Fruit fly (Drosophila melanogaster) whole organism, embryonic: ENCODE results near the gene qtc.
A peak's percentile ranks its signal among the peaks of the same experiment; 100 is the strongest.

Experiments
- Ada2b ChIP-seq: fragments of 200-800 bp; sonication (Bioruptor generic); IDR thresholded peaks from 2 replicates; pipeline ENCODE4 v1.3.6; 2022; ENCODE audit warnings: missing biosample characterization, missing genetic modification characterization
- BEAF-32 ChIP-seq: fragments of 200-800 bp; sonication (Bioruptor generic); optimal IDR thresholded peaks from 3 replicates; lab custom pipeline; 2017; ENCODE audit warnings: missing biosample characterization, missing genetic modification characterization, mild to moderate bottlenecking, moderate library complexity, missing genetic modification reagents
- Bgb ChIP-seq: fragments of 200-800 bp; sonication (Bioruptor generic); IDR thresholded peaks from 2 replicates; pipeline ENCODE4 v1.3.6; 2022; ENCODE audit warnings: missing biosample characterization, missing genetic modification characterization; ENCODE audit not compliant: partially characterized antibody
- CG13287 ChIP-seq: fragments of 200-800 bp; sonication (Bioruptor generic); IDR thresholded peaks from 2 replicates; pipeline ENCODE4 v1.3.6; 2022; ENCODE audit warnings: missing biosample characterization, missing genetic modification characterization; ENCODE audit not compliant: partially characterized antibody
- CG15514 ChIP-seq: fragments of 200-800 bp; sonication (Bioruptor generic); optimal IDR thresholded peaks from 3 replicates; lab custom pipeline; 2017; ENCODE audit warnings: missing biosample characterization, missing genetic modification characterization, mild to moderate bottlenecking, moderate library complexity, missing genetic modification reagents
- CG17568 ChIP-seq: fragments of 200-800 bp; sonication (Bioruptor generic); optimal IDR thresholded peaks from 2 replicates; lab custom pipeline; 2018; ENCODE audit warnings: missing biosample characterization, mild to moderate bottlenecking, missing genetic modification characterization, moderate library complexity
- CG17829 ChIP-seq: fragments of 200-800 bp; optimal IDR thresholded peaks from 2 replicates; lab custom pipeline; 2019; ENCODE audit warnings: missing biosample characterization, mild to moderate bottlenecking, missing genetic modification characterization, moderate library complexity
- CG1832 ChIP-seq: fragments of 200-800 bp; sonication (Bioruptor generic); optimal IDR thresholded peaks from 2 replicates; lab custom pipeline; 2017; ENCODE audit warnings: missing biosample characterization, mild to moderate bottlenecking, missing genetic modification characterization, inconsistent platforms
- CG2889 ChIP-seq: fragments of 200-800 bp; sonication (Bioruptor generic); IDR thresholded peaks from 3 replicates; pipeline ENCODE4 v1.3.6; 2022; ENCODE audit warnings: missing biosample characterization, missing genetic modification characterization
- CG3065 ChIP-seq: fragments of 200-800 bp; sonication (Bioruptor generic); optimal IDR thresholded peaks from 2 replicates; lab custom pipeline; 2016; ENCODE audit warnings: missing biosample characterization, missing genetic modification characterization
- CG34224 ChIP-seq: fragments of 200-800 bp; sonication (Bioruptor generic); IDR thresholded peaks from 3 replicates; pipeline ENCODE4 v1.3.6; 2022; ENCODE audit warnings: missing biosample characterization, missing genetic modification characterization; ENCODE audit not compliant: partially characterized antibody
- CG7928 ChIP-seq: fragments of 200-800 bp; sonication (Bioruptor generic); optimal IDR thresholded peaks from 2 replicates; lab custom pipeline; 2017; ENCODE audit warnings: missing biosample characterization, mild to moderate bottlenecking, missing genetic modification characterization
- CG8765 ChIP-seq: fragments of 200-800 bp; sonication (Bioruptor generic); IDR thresholded peaks from 2 replicates; pipeline ENCODE4 v1.3.6; 2022; ENCODE audit warnings: missing biosample characterization, missing genetic modification characterization
- Dll ChIP-seq: fragments of 200-800 bp; sonication (Bioruptor generic); IDR thresholded peaks from 4 replicates; pipeline ENCODE4 v1.3.6; 2022; ENCODE audit warnings: missing biosample characterization, missing genetic modification characterization; ENCODE audit not compliant: partially characterized antibody
- Doc3 ChIP-seq: fragments of 200-800 bp; sonication (Bioruptor generic); IDR thresholded peaks from 3 replicates; pipeline ENCODE4 v1.3.6; 2022; ENCODE audit warnings: missing biosample characterization, missing genetic modification characterization; ENCODE audit not compliant: partially characterized antibody
- Dp ChIP-seq: fragments of 200-800 bp; sonication (Bioruptor generic); optimal IDR thresholded peaks from 2 replicates; lab custom pipeline; 2018; ENCODE audit warnings: missing biosample characterization, mild to moderate bottlenecking, missing genetic modification characterization, moderate library complexity
- E2f2 ChIP-seq: fragments of 200-800 bp; sonication (Bioruptor generic); IDR thresholded peaks from 2 replicates; pipeline ENCODE4 v1.3.6; 2022; ENCODE audit warnings: missing biosample characterization, missing genetic modification characterization
- HLH4C ChIP-seq: fragments of 200-800 bp; sonication (Bioruptor generic); IDR thresholded peaks from 3 replicates; pipeline ENCODE4 v1.3.6; 2022; ENCODE audit warnings: missing biosample characterization, missing genetic modification characterization; ENCODE audit not compliant: partially characterized antibody
- MBD-R2 ChIP-seq: fragments of 200-800 bp; sonication (Bioruptor generic); IDR thresholded peaks from 2 replicates; pipeline ENCODE4 v1.3.6; 2022; ENCODE audit warnings: missing biosample characterization, missing genetic modification characterization
- Med ChIP-seq: fragments of 200-800 bp; sonication (Bioruptor generic); peaks from one replicate; lab custom pipeline; 2016; ENCODE audit warnings: missing biosample characterization, missing genetic modification characterization, mild to moderate bottlenecking, inconsistent platforms, moderate library complexity
- Scr ChIP-seq: fragments of 200-800 bp; sonication (Bioruptor generic); IDR thresholded peaks from 2 replicates; pipeline ENCODE4 v1.3.6; 2022; ENCODE audit warnings: missing biosample characterization, missing genetic modification characterization; ENCODE audit not compliant: partially characterized antibody
- amos ChIP-seq: fragments of 200-800 bp; sonication (Bioruptor generic); IDR thresholded peaks from 2 replicates; pipeline ENCODE4 v1.3.6; 2022; ENCODE audit warnings: missing biosample characterization, missing genetic modification characterization; ENCODE audit not compliant: partially characterized antibody
- bbx ChIP-seq: fragments of 200-800 bp; sonication (Bioruptor generic); IDR thresholded peaks from 2 replicates; pipeline ENCODE4 v1.3.6; 2022; ENCODE audit warnings: missing biosample characterization, missing genetic modification characterization; ENCODE audit not compliant: partially characterized antibody
- ems ChIP-seq: fragments of 200-800 bp; sonication (Bioruptor generic); optimal IDR thresholded peaks from 3 replicates; lab custom pipeline; 2016; ENCODE audit warnings: missing biosample characterization, missing genetic modification characterization
- en ChIP-seq: fragments of 200-800 bp; sonication (Bioruptor generic); optimal IDR thresholded peaks from 2 replicates; lab custom pipeline; 2016; ENCODE audit warnings: missing biosample characterization, missing genetic modification characterization
- gfzf ChIP-seq: fragments of 200-800 bp; sonication (Bioruptor generic); optimal IDR thresholded peaks from 2 replicates; lab custom pipeline; 2016; ENCODE audit warnings: missing biosample characterization, mild to moderate bottlenecking, missing genetic modification characterization, moderate library complexity
- hbn ChIP-seq: fragments of 200-800 bp; sonication (Bioruptor generic); IDR thresholded peaks from 2 replicates; pipeline ENCODE4 v1.3.6; 2022; ENCODE audit warnings: missing biosample characterization, missing genetic modification characterization; ENCODE audit not compliant: partially characterized antibody
- inv ChIP-seq: fragments of 200-800 bp; sonication (Bioruptor generic); IDR thresholded peaks from 2 replicates; pipeline ENCODE4 v1.3.6; 2022; ENCODE audit warnings: missing biosample characterization, missing genetic modification characterization; ENCODE audit not compliant: partially characterized antibody
- jigr1 ChIP-seq: fragments of 200-800 bp; sonication (Bioruptor generic); IDR thresholded peaks from 3 replicates; pipeline ENCODE4 v1.3.6; 2022; ENCODE audit warnings: missing biosample characterization, missing genetic modification characterization
- knrl ChIP-seq: fragments of 200-800 bp; sonication (Bioruptor generic); IDR thresholded peaks from 3 replicates; pipeline ENCODE4 v1.3.6; 2022; ENCODE audit warnings: missing biosample characterization, missing genetic modification characterization; ENCODE audit not compliant: partially characterized antibody
- lilli ChIP-seq: fragments of 200-800 bp; sonication (Bioruptor generic); optimal IDR thresholded peaks from 3 replicates; lab custom pipeline; 2016; ENCODE audit warnings: missing biosample characterization, missing genetic modification characterization
- phol ChIP-seq: fragments of 200-800 bp; sonication (Bioruptor generic); optimal IDR thresholded peaks from 3 replicates; lab custom pipeline; 2018; ENCODE audit warnings: missing biosample characterization, mild to moderate bottlenecking, missing genetic modification characterization, moderate library complexity
- pzg ChIP-seq: fragments of 200-800 bp; sonication (Bioruptor generic); optimal IDR thresholded peaks from 3 replicates; lab custom pipeline; 2018; ENCODE audit warnings: missing biosample characterization, mild to moderate bottlenecking, missing genetic modification characterization, moderate library complexity
- row ChIP-seq: fragments of 200-800 bp; sonication (Bioruptor generic); IDR thresholded peaks from 3 replicates; pipeline ENCODE4 v1.3.6; 2022; ENCODE audit warnings: missing biosample characterization, missing genetic modification characterization
- sim ChIP-seq: fragments of 200-800 bp; sonication (Bioruptor generic); IDR thresholded peaks from 2 replicates; pipeline ENCODE4 v1.3.6; 2022; ENCODE audit warnings: missing biosample characterization, missing genetic modification characterization
- sqz ChIP-seq: fragments of 200-800 bp; sonication (Bioruptor generic); optimal IDR thresholded peaks from 3 replicates; lab custom pipeline; 2018; ENCODE audit warnings: missing biosample characterization, mild to moderate bottlenecking, missing genetic modification characterization
- unc-4 ChIP-seq: fragments of 200-800 bp; sonication (Bioruptor generic); IDR thresholded peaks from 2 replicates; pipeline ENCODE4 v1.3.6; 2022; ENCODE audit warnings: missing biosample characterization, missing genetic modification characterization; ENCODE audit not compliant: partially characterized antibody
- vnd ChIP-seq: fragments of 200-800 bp; sonication (Bioruptor generic); IDR thresholded peaks from 3 replicates; pipeline ENCODE4 v1.3.6; 2022; ENCODE audit warnings: missing biosample characterization, missing genetic modification characterization; ENCODE audit not compliant: partially characterized antibody

Gene qtc

dm6 chr2L:5054953-5055352 lies 5.7 kb upstream of the qtc start, which contains the start of the genes CG14036 and His3.3A (continued):
- TF ChIP-seq CG15514 (peak; percentile 82), CG17829 (tag; lab: Kevin White, UChicago) (peak; percentile 56)

DNA sequence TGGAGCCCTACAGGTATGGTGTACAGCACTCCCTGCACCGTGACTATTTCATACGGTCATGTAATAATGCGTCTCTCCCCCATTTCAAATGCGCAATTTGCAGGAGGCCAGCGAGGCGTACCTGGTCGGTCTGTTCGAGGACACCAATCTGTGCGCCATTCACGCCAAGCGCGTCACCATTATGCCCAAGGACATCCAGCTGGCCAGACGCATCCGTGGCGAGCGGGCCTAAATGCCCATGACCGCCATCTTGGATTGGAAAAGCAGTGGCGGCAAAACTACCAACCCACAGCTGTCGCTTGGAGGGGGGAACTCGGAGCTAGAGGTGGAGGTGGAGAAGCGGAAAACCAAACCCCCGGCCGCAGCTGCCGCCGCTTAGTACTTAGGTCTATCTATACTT lies 5.1 kb upstream of the qtc start:
- TF ChIP-seq jigr1 (GFP tag; lab: Robert Waterston, UW) (no peak), Med (peak; percentile 61), CG1832 (GFP tag; lab: Kevin White, UChicago) (no peak), lilli (no peak), phol (peak; percentile 96), CG3065 (no peak)

- peak; percentile 80 for TF ChIP-seq CG13287 (GFP tag; lab: Robert Waterston, UW)
- TF ChIP-seq CG7928 (GFP tag; lab: Kevin White, UChicago) = no peak
- peak; percentile 23; the same call in 1 of the 2 replicates for TF ChIP-seq inv (GFP tag; lab: Robert Waterston, UW)
- TF ChIP-seq vnd (GFP tag; lab: Robert Waterston, UW) = peak; percentile 44; the same call in 1 of the 3 replicates
- TF ChIP-seq bbx (GFP tag; lab: Robert Waterston, UW) = peak; percentile 28; the same call in 1 of the 2 replicates
- peak; percentile 69 for TF ChIP-seq unc-4 (GFP tag; lab: Robert Waterston, UW)
- peak; percentile 37; the same call in 2 of the 3 replicates for TF ChIP-seq row (GFP tag; lab: Robert Waterston, UW)
- peak; percentile 69 for TF ChIP-seq Dll (GFP tag; lab: Robert Waterston, UW)
- no peak for TF ChIP-seq ems (GFP tag; lab: Kevin White, UChicago)
- TF ChIP-seq pzg (GFP tag; lab: Kevin White, UChicago) = peak; percentile 28
- peak; percentile 51; the same call in 1 of the 2 replicates for TF ChIP-seq amos
- TF ChIP-seq BEAF-32 (GFP tag; lab: Kevin White, UChicago) = peak; percentile 65
- peak; percentile 65 for TF ChIP-seq Doc3
- TF ChIP-seq Dp (GFP tag; lab: Kevin White, UChicago) = peak; percentile 41
- peak; percentile 47; the same call in 1 of the 2 replicates for TF ChIP-seq Bgb (GFP tag; lab: Robert Waterston, UW)
- TF ChIP-seq knrl = peak; percentile 22; the same call in 1 of the 3 replicates
- no peak for TF ChIP-seq en (GFP tag; lab: Kevin White, UChicago)
- peak; percentile 63 for TF ChIP-seq CG34224
- TF ChIP-seq HLH4C (GFP tag; lab: Robert Waterston, UW) = peak; percentile 44; the same call in 1 of the 3 replicates
- no peak for TF ChIP-seq CG8765
- TF ChIP-seq sqz (GFP tag; lab: Kevin White, UChicago) = peak; percentile 12
- peak; percentile 53 for TF ChIP-seq MBD-R2
- TF ChIP-seq CG17568 (GFP tag; lab: Kevin White, UChicago) = no peak
- TF ChIP-seq sim (GFP tag; lab: Robert Waterston, UW) = no peak
- no peak for TF ChIP-seq CG2889 (GFP tag; lab: Robert Waterston, UW)
- no peak for TF ChIP-seq Ada2b (GFP tag; lab: Robert Waterston, UW)
- TF ChIP-seq gfzf (GFP tag; lab: Kevin White, UChicago) = peak; percentile 65
- TF ChIP-seq Scr = peak; percentile 69
- TF ChIP-seq E2f2 (GFP tag; lab: Robert Waterston, UW) = peak; percentile 56; the same call in 1 of the 2 replicates
- TF ChIP-seq hbn (GFP tag; lab: Robert Waterston, UW) = 0 out of 2 replicates have a peak, but pooled peaks have one; percentile 51
- TF ChIP-seq, all 482 proteins: peak for 22
Observed at dm6 chr2L:5058094-5058493, 2.5 kb upstream of the qtc start, which contains the start of gene Nepl3. Gene Nepl3 (minus strand): TSS chr2L:5058248.
